Worm (Caenorhabditis elegans) whole organism, L4 larva: ENCODE data around the gene szy-4.

Experiments used
- T20F7.1 ChIP-seq: fragments of 200-800 bp; sonication (Bioruptor generic); optimal IDR thresholded peaks from 2 replicates; lab custom pipeline; 2018; ENCODE audit warnings: mild to moderate bottlenecking, missing genetic modification characterization, missing compliant biosample characterization
- aly-2 ChIP-seq: sonication (generic microtip); optimal IDR thresholded peaks from 2 replicates; lab custom pipeline; 2018; ENCODE audit warnings: missing biosample characterization, missing genetic modification characterization
- ama-1 ChIP-seq: fragments of 150-350 bp; optimal IDR thresholded peaks from 2 replicates; lab custom pipeline; 2014; ENCODE audit warnings: inconsistent platforms, mixed read lengths
- hmg-1.1 ChIP-seq: fragments of 200-800 bp; sonication (Bioruptor generic); IDR thresholded peaks from 2 replicates; pipeline ENCODE4 v1.3.6; 2022; ENCODE audit warnings: missing genetic modification reagents, missing genetic modification characterization, missing compliant biosample characterization
- lin-15B ChIP-seq: fragments of 150-350 bp; sonication (generic microtip); optimal IDR thresholded peaks from 3 replicates; lab custom pipeline; 2014; ENCODE audit warnings: missing biosample characterization, missing genetic modification characterization
- lsy-2 ChIP-seq, 2 experiments: fragments of 150-350 bp in 1 of 2; sonication (generic microtip) in 1 of 2; optimal IDR thresholded peaks; 2 replicates each; lab custom pipeline; 2014 to 2017; ENCODE audit warnings: missing biosample characterization in 2 of 2, missing genetic modification characterization in 2 of 2
- mxl-2 ChIP-seq: fragments of 200-800 bp; sonication (Bioruptor generic); conservative IDR thresholded peaks from 2 replicates; pipeline ENCODE4 v1.3.6; 2022; ENCODE audit warnings: missing genetic modification reagents, missing genetic modification characterization, missing compliant biosample characterization
- nhr-77 ChIP-seq: fragments of 150-350 bp; optimal IDR thresholded peaks from 2 replicates; lab custom pipeline; 2014; ENCODE audit warnings: missing biosample characterization, missing genetic modification characterization
- pha-4 ChIP-seq, 2 experiments: fragments of 150-350 bp in 1 of 2; fragments of 200-800 bp in 1 of 2; sonication (Bioruptor generic) in 1 of 2; IDR thresholded peaks in 1 of 2; optimal IDR thresholded peaks in 1 of 2; 2 replicates each; pipeline versions ENCODE4 v1.3.6 to Lab custom; 2014 to 2022; ENCODE audit warnings: missing genetic modification characterization in 2 of 2, missing genetic modification reagents in 2 of 2, missing biosample characterization in 1 of 2, missing compliant biosample characterization in 1 of 2
- snpc-4 ChIP-seq: fragments of 150-350 bp; optimal IDR thresholded peaks from 2 replicates; lab custom pipeline; 2014; ENCODE audit warnings: missing biosample characterization, missing genetic modification characterization
- spr-1 ChIP-seq: sonication (generic microtip); optimal IDR thresholded peaks from 2 replicates; lab custom pipeline; 2016; ENCODE audit warnings: mild to moderate bottlenecking, missing genetic modification characterization, missing compliant biosample characterization
- spr-3 ChIP-seq: fragments of 200-800 bp; sonication (Bioruptor generic); optimal IDR thresholded peaks from 2 replicates; lab custom pipeline; 2018; ENCODE audit warnings: mild to moderate bottlenecking, missing genetic modification characterization, missing compliant biosample characterization

- TF ChIP-seq pha-4 (GFP tag; IDR thresholded peaks at IDR 0.05; lab: Robert Waterston, UW) (no peak), pha-4 (tag; optimal IDR thresholded peaks at IDR 0.05; lab: Kevin White, UChicago) (no peak), spr-3 (no peak), T20F7.1 (GFP tag; lab: Kevin White, UChicago) (no peak), lsy-2 (tag; optimal IDR thresholded peaks at IDR 0.05; lab: Kevin White, UChicago) (no peak), nhr-77 (tag; lab: Kevin White, UChicago) (no peak), spr-1 (tag; lab: Kevin White, UChicago) (no peak), ama-1 (lab: Kevin White, UChicago) (no peak), hmg-1.1 (GFP tag; lab: Robert Waterston, UW) (no peak), snpc-4 (tag; lab: Kevin White, UChicago) (no peak), mxl-2 (GFP tag; lab: Robert Waterston, UW) (no peak), lin-15B (tag; lab: Kevin White, UChicago) (no peak), aly-2 (tag; lab: Kevin White, UChicago) (no peak)
Measured at ce11 chrII:6181337-6181736, 17.2 kb upstream of the szy-4 start.
